Worm (Caenorhabditis elegans): Measurements from ENCODE around the gene Y37D8A.16.
A peak's percentile ranks its signal among the peaks of the same experiment; 100 is the strongest.

Gene Y37D8A.16

ce11 chrIII:12904987-12905541 lies 13.4 kb downstream of the Y37D8A.16 start, which contains the start of gene cox-5A:
cox-5A (plus strand) TSS chrIII:12905491.
- TF ChIP-seq hmg-11 (tag; optimal IDR thresholded peaks at IDR 0.05) (peak; percentile 99), jun-1 (tag; optimal IDR thresholded peaks at IDR 0.05) (peak; percentile 98), skn-1 (tag; optimal IDR thresholded peaks at IDR 0.05) (peak; percentile 97), eor-1 (tag; optimal IDR thresholded peaks at IDR 0.05) (peak in 1 of 2 experiments; percentile 11), elt-1 (tag; optimal IDR thresholded peaks at IDR 0.05) (peak; percentile 87), tbx-2 (tag; optimal IDR thresholded peaks at IDR 0.05) (peak; percentile 97), lin-39 (tag; optimal IDR thresholded peaks at IDR 0.05) (peak; percentile 99), elt-3 (tag; optimal IDR thresholded peaks at IDR 0.05) (peak in 2 of 3 experiments; percentile 44 to 85), nhr-237 (tag; optimal IDR thresholded peaks at IDR 0.05) (peak; percentile 26), R02D3.7 (tag; optimal IDR thresholded peaks at IDR 0.05) (peak; percentile 94), nhr-28 (tag; optimal IDR thresholded peaks at IDR 0.05) (peak; percentile 70), mdl-1 (tag; optimal IDR thresholded peaks at IDR 0.05) (peak; percentile 58), ZK546.5 (tag; optimal IDR thresholded peaks at IDR 0.05) (peak; percentile 67), ztf-4 (tag; optimal IDR thresholded peaks at IDR 0.05) (peak; percentile 95), nhr-77 (tag; optimal IDR thresholded peaks at IDR 0.05) (peak; percentile 92), nhr-76 (tag; optimal IDR thresholded peaks at IDR 0.05) (peak; percentile 80), pha-4 (tag; optimal IDR thresholded peaks at IDR 0.05) (peak; percentile 100), sea-2 (GFP tag; optimal IDR thresholded peaks at IDR 0.05) (peak; percentile 85), nhr-12 (tag; optimal IDR thresholded peaks at IDR 0.05) (no peak), lin-15B (tag; optimal IDR thresholded peaks at IDR 0.05) (peak; percentile 99), daf-12 (tag; optimal IDR thresholded peaks at IDR 0.05) (peak; percentile 78), mml-1 (tag; optimal IDR thresholded peaks at IDR 0.05) (no peak), elt-2 (tag; optimal IDR thresholded peaks at IDR 0.05) (peak; percentile 94), egl-27 (tag; optimal IDR thresholded peaks at IDR 0.05) (peak; percentile 93), ceh-9 (tag; optimal IDR thresholded peaks at IDR 0.05) (no peak), lsy-12 (tag; optimal IDR thresholded peaks at IDR 0.05) (peak; percentile 99), ceh-16 (tag; optimal IDR thresholded peaks at IDR 0.05) (peak; percentile 64), unc-62 (GFP tag; optimal IDR thresholded peaks at IDR 0.05) (peak; percentile 95), egl-5 (tag; optimal IDR thresholded peaks at IDR 0.05) (peak; percentile 96), unc-39 (tag; optimal IDR thresholded peaks at IDR 0.05) (peak; percentile 25), nhr-43 (tag; optimal IDR thresholded peaks at IDR 0.05; ENCODE audit: poor library complexity, severe bottlenecking) (peak; percentile 98), fkh-2 (tag; optimal IDR thresholded peaks at IDR 0.05) (peak; percentile 37), ztf-11 (tag; optimal IDR thresholded peaks at IDR 0.05) (no peak), pqm-1 (tag; optimal IDR thresholded peaks at IDR 0.05) (peak; percentile 95), fos-1 (tag; optimal IDR thresholded peaks at IDR 0.05) (peak; percentile 96), zag-1 (tag; optimal IDR thresholded peaks at IDR 0.05) (peak; percentile 85), nhr-25 (tag; optimal IDR thresholded peaks at IDR 0.05) (peak; percentile 99), nhr-11 (tag; optimal IDR thresholded peaks at IDR 0.05) (peak; percentile 94), nhr-67 (tag; optimal IDR thresholded peaks at IDR 0.05) (peak; percentile 10), ama-1 (optimal IDR thresholded peaks at IDR 0.05) (peak; percentile 73), aly-2 (tag; optimal IDR thresholded peaks at IDR 0.05) (peak; percentile 96), ceh-82 (tag; optimal IDR thresholded peaks at IDR 0.05) (peak; percentile 97), fkh-10 (GFP tag; optimal IDR thresholded peaks at IDR 0.05) (peak; percentile 98), snpc-4 (tag; optimal IDR thresholded peaks at IDR 0.05) (peak; percentile 97), nhr-23 (tag; optimal IDR thresholded peaks at IDR 0.05) (peak; percentile 100), ceh-28 (tag; optimal IDR thresholded peaks at IDR 0.05) (peak; percentile 99), nfya-1 (tag; optimal IDR thresholded peaks at IDR 0.05; ENCODE audit: insufficient read depth) (peak; percentile 100)
